Worm (Caenorhabditis elegans): ENCODE data around the gene Y54H5A.2.

The Y54H5A.2 gene

DNA sequence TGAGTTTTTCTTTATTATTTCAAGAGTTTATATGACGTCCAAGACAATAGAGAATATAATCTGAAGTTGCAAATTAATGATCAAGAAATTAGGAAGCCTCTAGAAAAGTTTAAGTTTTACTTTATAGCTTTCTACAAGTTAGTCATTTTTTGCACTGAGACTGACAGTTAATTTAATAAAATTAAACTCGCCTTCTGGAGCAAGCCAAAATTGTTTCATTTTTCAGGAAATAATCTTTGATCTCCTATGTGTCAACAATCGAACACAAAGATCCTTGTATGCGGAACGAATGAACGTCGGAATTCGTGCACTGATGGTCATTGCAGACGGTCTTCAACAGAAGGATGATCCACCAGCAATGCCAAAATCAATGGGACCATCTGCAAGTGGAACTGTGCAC lies 37.0 kb downstream of the Y54H5A.2 start:
- TF ChIP-seq fkh-6 (tag; optimal IDR thresholded peaks at IDR 0.05) (no peak), lim-6 (tag; optimal IDR thresholded peaks at IDR 0.05) (no peak), unc-42 (tag; optimal IDR thresholded peaks at IDR 0.05) (no peak)

DNA sequence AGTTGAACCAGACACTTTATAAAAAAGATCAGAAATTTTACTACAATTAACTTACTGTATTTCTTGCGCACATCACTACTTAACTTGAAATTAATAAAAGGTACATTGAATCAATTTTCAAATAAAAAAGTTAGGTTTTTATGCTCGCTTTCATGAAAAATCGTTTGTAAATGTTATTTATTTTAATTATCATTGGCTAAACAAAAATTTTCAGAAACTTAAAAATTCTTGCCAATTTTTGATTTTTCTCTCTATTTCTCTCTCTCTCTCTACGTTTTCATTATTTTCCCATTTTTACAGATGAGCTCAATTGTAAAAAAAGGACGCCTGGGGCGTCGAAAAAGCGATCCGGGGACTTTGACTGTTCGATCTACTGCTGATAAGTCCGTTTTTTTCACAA lies 40.0 kb downstream of the Y54H5A.2 start, which contains the start of gene sax-2:
sax-2 (plus strand) TSS at position 301 of the 400 bp plus-strand sequence.
- TF ChIP-seq unc-42 (tag; optimal IDR thresholded peaks at IDR 0.05) (no peak), ceh-34 (tag; optimal IDR thresholded peaks at IDR 0.05) (no peak), ceh-45 (GFP tag; IDR thresholded peaks at IDR 0.05) (no peak), T23F11.4 (GFP tag; optimal IDR thresholded peaks at IDR 0.05) (no peak), ceh-19 (GFP tag; optimal IDR thresholded peaks at IDR 0.05) (no peak), syd-9 (tag; optimal IDR thresholded peaks at IDR 0.05) (no peak), K02D7.2 (tag; optimal IDR thresholded peaks at IDR 0.05) (no peak), pha-4 (tag; optimal IDR thresholded peaks at IDR 0.05) (no peak), ceh-31 (tag; optimal IDR thresholded peaks at IDR 0.05) (no peak), ceh-48 (tag; optimal IDR thresholded peaks at IDR 0.05) (no peak), C38D4.7 (GFP tag; optimal IDR thresholded peaks at IDR 0.05) (no peak), ceh-6 (GFP tag; optimal IDR thresholded peaks at IDR 0.05) (no peak), hlh-8 (tag; optimal IDR thresholded peaks at IDR 0.05) (no peak), F13H6.1 (tag; optimal IDR thresholded peaks at IDR 0.05) (no peak), fax-1 (tag; optimal IDR thresholded peaks at IDR 0.05) (no peak), elt-4 (tag; optimal IDR thresholded peaks at IDR 0.05) (no peak), nhr-11 (tag; optimal IDR thresholded peaks at IDR 0.05) (no peak)

DNA sequence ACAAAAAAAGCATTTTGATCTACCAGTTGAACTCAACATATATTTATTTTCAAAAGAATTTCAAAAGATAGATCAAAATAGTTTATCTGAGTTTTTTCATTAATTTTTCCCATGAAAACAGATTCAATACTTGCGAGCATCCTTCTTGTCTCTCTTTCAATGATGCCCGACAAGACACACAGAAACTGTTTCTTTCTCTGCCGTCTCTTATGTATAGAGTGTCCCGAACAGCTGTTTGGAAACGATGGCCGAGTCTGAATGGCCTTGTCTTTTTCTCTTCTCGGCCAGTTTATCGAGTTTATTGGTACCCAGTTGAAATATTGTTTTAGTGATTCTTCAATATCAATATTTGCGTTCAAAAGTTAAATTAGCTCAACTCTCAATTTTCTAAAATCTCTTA lies 40.6 kb downstream of the Y54H5A.2 start:
- TF ChIP-seq unc-42 (tag; optimal IDR thresholded peaks at IDR 0.05) = peak; percentile 57
- no peak for TF ChIP-seq pqm-1 (tag; optimal IDR thresholded peaks at IDR 0.05)
- peak; percentile 63 for TF ChIP-seq tbx-2 (tag; optimal IDR thresholded peaks at IDR 0.05)
- peak; percentile 85 for TF ChIP-seq ets-4 (tag; optimal IDR thresholded peaks at IDR 0.05)
- peak; percentile 77 for TF ChIP-seq C08G9.2 (tag; optimal IDR thresholded peaks at IDR 0.05)
- TF ChIP-seq pax-1 (tag; optimal IDR thresholded peaks at IDR 0.05) = no peak
- peak; percentile 87 for TF ChIP-seq ceh-31 (tag; optimal IDR thresholded peaks at IDR 0.05)
- TF ChIP-seq ceh-24 (tag; optimal IDR thresholded peaks at IDR 0.05) = no peak
- TF ChIP-seq fkh-10 (GFP tag; optimal IDR thresholded peaks at IDR 0.05) = no peak
- TF ChIP-seq hlh-8 (tag; optimal IDR thresholded peaks at IDR 0.05) = peak; percentile 67
- peak; percentile 26 for TF ChIP-seq ceh-18 (tag; optimal IDR thresholded peaks at IDR 0.05)
- TF ChIP-seq F13H6.1 (tag; optimal IDR thresholded peaks at IDR 0.05) = peak; percentile 6
- TF ChIP-seq ref-2 (tag; optimal IDR thresholded peaks at IDR 0.05) = peak; percentile 26
- TF ChIP-seq tbx-7 (tag; optimal IDR thresholded peaks at IDR 0.05) = peak; percentile 35
- peak; percentile 55 for TF ChIP-seq nfya-1 (tag; optimal IDR thresholded peaks at IDR 0.05)
- TF ChIP-seq ceh-2 (tag; optimal IDR thresholded peaks at IDR 0.05) = peak; percentile 61
- no peak for TF ChIP-seq ceh-22 (tag; optimal IDR thresholded peaks at IDR 0.05)
- TF ChIP-seq npax-4 (tag; optimal IDR thresholded peaks at IDR 0.05) = no peak
- TF ChIP-seq zip-5 (tag; optimal IDR thresholded peaks at IDR 0.05) = peak; percentile 27
- TF ChIP-seq ceh-34 (tag; optimal IDR thresholded peaks at IDR 0.05) = peak; percentile 5
- TF ChIP-seq rnt-1 (tag; optimal IDR thresholded peaks at IDR 0.05) = peak; percentile 24

DNA sequence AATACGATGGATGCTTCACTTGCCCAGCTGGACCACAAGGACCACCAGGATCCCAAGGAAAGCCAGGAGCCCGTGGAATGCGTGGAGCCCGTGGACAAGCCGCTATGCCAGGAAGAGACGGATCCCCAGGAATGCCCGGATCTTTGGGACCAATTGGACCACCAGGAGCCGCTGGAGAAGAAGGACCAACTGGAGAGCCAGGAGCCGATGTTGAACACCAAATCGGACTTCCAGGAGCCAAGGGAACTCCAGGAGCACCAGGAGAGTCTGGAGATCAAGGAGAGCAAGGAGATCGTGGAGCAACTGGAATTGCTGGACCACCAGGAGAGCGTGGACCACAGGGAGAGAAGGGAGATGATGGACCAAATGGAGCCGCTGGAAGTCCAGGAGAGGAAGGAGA lies 41.4 kb downstream of the Y54H5A.2 start:
- no peak for TF ChIP-seq dmd-4 (tag; optimal IDR thresholded peaks at IDR 0.05; ENCODE audit: borderline replicate concordance)
- TF ChIP-seq C08G9.2 (tag; optimal IDR thresholded peaks at IDR 0.05) = peak; percentile 14
- no peak for TF ChIP-seq hlh-15 (tag; optimal IDR thresholded peaks at IDR 0.05)
- TF ChIP-seq ama-1 (optimal IDR thresholded peaks at IDR 0.05) = no peak
- TF ChIP-seq T23F11.4 (GFP tag; optimal IDR thresholded peaks at IDR 0.05) = peak; percentile 63
- no peak for TF ChIP-seq ceh-6 (GFP tag; optimal IDR thresholded peaks at IDR 0.05)
- TF ChIP-seq unc-55 (GFP tag; optimal IDR thresholded peaks at IDR 0.05) = no peak
- peak; percentile 4 for TF ChIP-seq ceh-34 (tag; optimal IDR thresholded peaks at IDR 0.05)
- no peak for TF ChIP-seq ceh-18 (tag; optimal IDR thresholded peaks at IDR 0.05)
- no peak for TF ChIP-seq sox-2 (GFP tag; IDR thresholded peaks at IDR 0.05)
- no peak for TF ChIP-seq mec-3 (tag; optimal IDR thresholded peaks at IDR 0.05; ENCODE audit: borderline replicate concordance)
- no peak for TF ChIP-seq fkh-6 (tag; optimal IDR thresholded peaks at IDR 0.05)
- TF ChIP-seq pros-1 (tag; optimal IDR thresholded peaks at IDR 0.05) = no peak
- TF ChIP-seq ceh-2 (tag; optimal IDR thresholded peaks at IDR 0.05) = no peak

Measured in whole organism, late embryonic.